Worm (Caenorhabditis elegans) whole organism, L2 larva: ENCODE data around the gene tir-1.

ENCODE experiments used
- C34F6.9 ChIP-seq: fragments of 150-350 bp; optimal IDR thresholded peaks from 2 replicates; lab custom pipeline; 2014; ENCODE audit warnings: missing biosample characterization, missing genetic modification characterization
- R02D3.7 ChIP-seq: fragments of 150-350 bp; optimal IDR thresholded peaks from 2 replicates; lab custom pipeline; 2014; ENCODE audit warnings: missing biosample characterization, missing genetic modification characterization
- Y55F3AM.14 ChIP-seq: fragments of 200-800 bp; sonication (Bioruptor generic); optimal IDR thresholded peaks from 2 replicates; lab custom pipeline; 2018; ENCODE audit warnings: mild to moderate bottlenecking, missing genetic modification characterization, missing compliant biosample characterization
- ZK546.5 ChIP-seq: sonication (generic microtip); optimal IDR thresholded peaks from 2 replicates; lab custom pipeline; 2017; ENCODE audit warnings: missing biosample characterization, missing genetic modification characterization
- alr-1 ChIP-seq: fragments of 150-350 bp; optimal IDR thresholded peaks from 2 replicates; lab custom pipeline; 2014; ENCODE audit warnings: missing biosample characterization, missing genetic modification characterization
- aly-2 ChIP-seq: fragments of 150-350 bp; optimal IDR thresholded peaks from 2 replicates; lab custom pipeline; 2014; ENCODE audit warnings: missing biosample characterization, missing genetic modification characterization
- ama-1 ChIP-seq: fragments of 150-350 bp; optimal IDR thresholded peaks from 2 replicates; lab custom pipeline; 2018; ENCODE audit warnings: inconsistent platforms
- blmp-1 ChIP-seq: sonication (generic microtip); optimal IDR thresholded peaks from 2 replicates; lab custom pipeline; 2017; ENCODE audit warnings: missing genetic modification characterization, mild to moderate bottlenecking, missing compliant biosample characterization, antibody characterized with exemption, moderate library complexity; ENCODE audit not compliant: insufficient read depth
- ceh-16 ChIP-seq: fragments of 150-350 bp; optimal IDR thresholded peaks from 2 replicates; lab custom pipeline; 2014; ENCODE audit warnings: missing biosample characterization, missing genetic modification characterization
- ceh-82 ChIP-seq: fragments of 150-350 bp; optimal IDR thresholded peaks from 2 replicates; lab custom pipeline; 2014; ENCODE audit warnings: missing biosample characterization, missing genetic modification characterization
- crh-2 ChIP-seq: sonication (generic microtip); optimal IDR thresholded peaks from 2 replicates; lab custom pipeline; 2017; ENCODE audit warnings: missing biosample characterization, missing genetic modification characterization
- dmd-4 ChIP-seq: sonication (generic microtip); optimal IDR thresholded peaks from 2 replicates; lab custom pipeline; 2017; ENCODE audit warnings: missing biosample characterization, missing genetic modification characterization
- elt-1 ChIP-seq: fragments of 150-350 bp; optimal IDR thresholded peaks from 2 replicates; lab custom pipeline; 2014; ENCODE audit warnings: missing biosample characterization, missing genetic modification characterization
- fos-1 ChIP-seq: fragments of 150-350 bp; optimal IDR thresholded peaks from 2 replicates; lab custom pipeline; 2014; ENCODE audit warnings: missing biosample characterization, missing genetic modification characterization
- gmeb-1 ChIP-seq: fragments of 150-350 bp; optimal IDR thresholded peaks from 2 replicates; lab custom pipeline; 2014; ENCODE audit warnings: missing biosample characterization, missing genetic modification characterization
- lin-11 ChIP-seq: fragments of 150-350 bp; sonication (generic microtip); optimal IDR thresholded peaks from 2 replicates; lab custom pipeline; 2014; ENCODE audit warnings: missing biosample characterization, missing genetic modification characterization, inconsistent platforms, mixed read lengths
- lin-13 ChIP-seq: fragments of 150-350 bp; optimal IDR thresholded peaks from 2 replicates; lab custom pipeline; 2014; ENCODE audit warnings: missing biosample characterization, missing genetic modification reagents, missing genetic modification characterization
- lin-39 ChIP-seq: fragments of 150-350 bp; optimal IDR thresholded peaks from 2 replicates; lab custom pipeline; 2014; ENCODE audit warnings: missing biosample characterization, missing genetic modification reagents, missing genetic modification characterization
- lsy-2 ChIP-seq, 2 experiments: fragments of 150-350 bp in 1 of 2; sonication (generic microtip) in 1 of 2; optimal IDR thresholded peaks; 2 replicates each; lab custom pipeline; 2014 to 2017; ENCODE audit warnings: missing biosample characterization in 2 of 2, missing genetic modification characterization in 2 of 2
- mab-5 ChIP-seq: fragments of 150-350 bp; optimal IDR thresholded peaks from 2 replicates; lab custom pipeline; 2014; ENCODE audit warnings: missing biosample characterization, missing genetic modification characterization
- mbf-1 ChIP-seq: sonication (generic microtip); optimal IDR thresholded peaks from 2 replicates; lab custom pipeline; 2017; ENCODE audit warnings: missing biosample characterization, missing genetic modification characterization
- mdl-1 ChIP-seq, 2 experiments: fragments of 150-350 bp in 1 of 2; sonication (generic microtip) in 1 of 2; optimal IDR thresholded peaks; 2 replicates each; lab custom pipeline; 2017; ENCODE audit warnings: missing biosample characterization in 2 of 2, missing genetic modification characterization in 2 of 2
- nhr-10 ChIP-seq: sonication (generic microtip); optimal IDR thresholded peaks from 2 replicates; lab custom pipeline; 2017; ENCODE audit warnings: missing biosample characterization, missing genetic modification characterization
- nhr-11 ChIP-seq: fragments of 150-350 bp; optimal IDR thresholded peaks from 2 replicates; lab custom pipeline; 2014; ENCODE audit warnings: missing biosample characterization, missing genetic modification characterization
- nhr-12 ChIP-seq: fragments of 150-350 bp; optimal IDR thresholded peaks from 2 replicates; lab custom pipeline; 2014; ENCODE audit warnings: missing biosample characterization, missing genetic modification characterization
- nhr-129 ChIP-seq: fragments of 150-350 bp; optimal IDR thresholded peaks from 2 replicates; lab custom pipeline; 2014; ENCODE audit warnings: missing biosample characterization, missing genetic modification characterization
- nhr-21 ChIP-seq: fragments of 150-350 bp; optimal IDR thresholded peaks from 2 replicates; lab custom pipeline; 2014; ENCODE audit warnings: missing biosample characterization, missing genetic modification characterization
- nhr-23 ChIP-seq: fragments of 150-350 bp; optimal IDR thresholded peaks from 2 replicates; lab custom pipeline; 2014; ENCODE audit warnings: missing biosample characterization, missing genetic modification reagents, missing genetic modification characterization
- nhr-237 ChIP-seq: fragments of 150-350 bp; optimal IDR thresholded peaks from 2 replicates; lab custom pipeline; 2014; ENCODE audit warnings: missing biosample characterization, missing genetic modification characterization
- nhr-6 ChIP-seq: fragments of 150-350 bp; optimal IDR thresholded peaks from 2 replicates; lab custom pipeline; 2014; ENCODE audit warnings: missing biosample characterization, missing genetic modification characterization
- nhr-77 ChIP-seq: fragments of 150-350 bp; optimal IDR thresholded peaks from 2 replicates; lab custom pipeline; 2014; ENCODE audit warnings: missing biosample characterization, missing genetic modification characterization
- peb-1 ChIP-seq: fragments of 150-350 bp; optimal IDR thresholded peaks from 2 replicates; lab custom pipeline; 2014; ENCODE audit warnings: missing biosample characterization, missing genetic modification characterization
- sem-4 ChIP-seq: fragments of 150-350 bp; optimal IDR thresholded peaks from 2 replicates; lab custom pipeline; 2014; ENCODE audit warnings: missing biosample characterization, missing genetic modification reagents, missing genetic modification characterization
- skn-1 ChIP-seq: sonication (generic microtip); optimal IDR thresholded peaks from 2 replicates; lab custom pipeline; 2017; ENCODE audit warnings: missing biosample characterization, missing genetic modification characterization
- sma-3 ChIP-seq: sonication (generic microtip); optimal IDR thresholded peaks from 2 replicates; lab custom pipeline; 2016; ENCODE audit warnings: missing genetic modification reagents, missing genetic modification characterization, missing compliant biosample characterization
- sma-9 ChIP-seq, 2 experiments: fragments of 150-350 bp in 1 of 2; sonication (generic microtip) in 1 of 2; optimal IDR thresholded peaks; 2 replicates each; lab custom pipeline; 2014 to 2016; ENCODE audit warnings: missing genetic modification characterization in 2 of 2, mild to moderate bottlenecking in 1 of 2, missing biosample characterization in 1 of 2, missing compliant biosample characterization in 1 of 2, missing genetic modification reagents in 1 of 2, moderate library complexity in 1 of 2
- unc-39 ChIP-seq: fragments of 150-350 bp; optimal IDR thresholded peaks from 2 replicates; lab custom pipeline; 2014; ENCODE audit warnings: missing biosample characterization, missing genetic modification characterization
- unc-55 ChIP-seq: fragments of 150-350 bp; sonication (generic microtip); optimal IDR thresholded peaks from 3 replicates; lab custom pipeline; 2014; ENCODE audit warnings: missing biosample characterization, missing genetic modification reagents, missing genetic modification characterization
- unc-62 ChIP-seq: fragments of 150-350 bp; optimal IDR thresholded peaks from 2 replicates; lab custom pipeline; 2014; ENCODE audit warnings: missing biosample characterization, missing genetic modification reagents, missing genetic modification characterization
- zag-1 ChIP-seq: fragments of 150-350 bp; optimal IDR thresholded peaks from 2 replicates; lab custom pipeline; 2014; ENCODE audit warnings: missing biosample characterization, missing genetic modification characterization
- ztf-1 ChIP-seq: fragments of 200-800 bp; sonication (Bioruptor generic); conservative IDR thresholded peaks from 2 replicates; pipeline ENCODE4 v1.3.6; 2022; ENCODE audit warnings: missing genetic modification characterization, missing compliant biosample characterization
- ztf-11 ChIP-seq: sonication (generic microtip); optimal IDR thresholded peaks from 2 replicates; lab custom pipeline; 2017; ENCODE audit warnings: missing biosample characterization, missing genetic modification characterization
- ztf-4 ChIP-seq: fragments of 150-350 bp; optimal IDR thresholded peaks from 2 replicates; lab custom pipeline; 2014; ENCODE audit warnings: missing biosample characterization, missing genetic modification characterization

Gene tir-1

DNA sequence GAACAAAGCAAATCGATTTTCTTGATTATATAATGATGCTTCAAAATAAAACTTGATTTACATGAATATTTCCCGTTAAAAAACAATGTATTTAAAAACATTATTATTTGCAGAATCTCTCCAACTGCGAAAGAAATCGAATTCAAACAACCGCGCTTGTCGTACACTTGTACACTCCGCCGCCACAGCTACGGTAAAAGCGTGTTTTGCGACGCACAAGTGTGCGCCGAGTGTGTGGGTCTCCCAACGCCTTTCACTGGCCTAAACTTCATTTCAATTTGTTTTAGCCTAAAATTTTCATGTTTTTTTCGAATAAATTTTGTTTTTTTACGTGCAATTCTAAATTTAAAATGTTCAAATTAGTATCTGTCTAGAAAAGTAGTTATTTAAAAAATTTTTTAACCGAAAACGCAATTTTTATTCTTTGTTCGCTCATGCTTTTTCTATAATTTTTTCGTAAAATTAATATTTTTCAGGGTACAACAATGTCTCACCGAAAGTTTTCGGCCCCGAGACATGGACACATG lies 34.0 kb downstream of the tir-1 start, which contains the start of gene rpl-3 (continued):
- TF ChIP-seq ceh-82 (tag; lab: Kevin White, UChicago), result peak; percentile 100
- peak; percentile 84 for TF ChIP-seq dmd-4 (tag; lab: Kevin White, UChicago)
- peak; percentile 100 for TF ChIP-seq crh-2
- peak; percentile 99 for TF ChIP-seq unc-62 (GFP tag; lab: Kevin White, UChicago)
- peak; percentile 82 for TF ChIP-seq nhr-23 (tag; lab: Kevin White, UChicago)
- TF ChIP-seq C34F6.9, result peak; percentile 100
- peak; percentile 94 for TF ChIP-seq ama-1 (lab: Kevin White, UChicago)

DNA sequence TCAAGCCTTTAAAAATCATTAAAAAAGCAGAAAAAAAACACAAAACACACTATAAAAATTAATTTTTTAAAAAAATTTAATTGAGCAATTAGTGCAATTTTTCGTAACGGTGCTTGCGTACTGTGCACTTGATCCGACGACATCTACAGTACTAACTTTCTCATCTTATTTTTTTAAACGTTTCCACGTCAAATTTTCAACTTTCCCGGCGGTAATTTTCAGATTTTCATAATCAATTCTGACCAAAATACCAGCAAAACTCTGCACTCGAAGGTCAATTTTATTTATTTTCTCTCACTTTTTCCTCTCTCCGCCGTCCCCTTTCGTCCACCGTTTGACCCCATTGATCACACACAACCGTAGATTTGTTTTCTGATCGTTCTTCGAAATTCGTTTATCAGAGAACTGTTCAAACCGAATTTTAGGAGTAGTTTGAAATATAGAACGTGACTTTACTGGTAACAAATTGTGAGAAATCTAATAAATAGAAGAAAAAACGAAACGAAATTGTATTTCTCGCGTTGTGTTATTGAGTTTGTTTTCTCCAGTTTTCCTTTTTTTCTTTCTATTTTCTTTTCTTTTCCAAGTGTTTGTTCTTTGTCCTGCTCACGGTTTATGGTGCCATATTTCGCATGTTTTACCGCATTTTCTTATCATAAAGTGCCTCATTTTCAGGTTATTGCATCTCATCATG lies 37.5 kb downstream of the tir-1 start, which contains the start of gene acs-19:
Gene acs-19, plus strand, starts transcription at position 676 of the 694 bp plus-strand sequence.
- peak; percentile 38 for TF ChIP-seq sem-4
- no peak for TF ChIP-seq sma-9 (GFP tag; optimal IDR thresholded peaks at IDR 0.05; lab: Kevin White, UChicago)
- no peak for TF ChIP-seq sma-9 (tag; optimal IDR thresholded peaks at IDR 0.05; lab: Kevin White, UChicago)
- peak; percentile 20 for TF ChIP-seq lin-13
- TF ChIP-seq lsy-2 (tag; optimal IDR thresholded peaks at IDR 0.05; lab: Kevin White, UChicago), result peak in 1 of 2 experiments; percentile 35
- peak; percentile 35 for TF ChIP-seq nhr-6
- TF ChIP-seq nhr-23 (tag; lab: Kevin White, UChicago), result no peak
- no peak for TF ChIP-seq blmp-1
- TF ChIP-seq peb-1 (tag; lab: Kevin White, UChicago), result no peak
- peak; percentile 17 for TF ChIP-seq ztf-4 (tag; lab: Kevin White, UChicago)
- peak; percentile 14 for TF ChIP-seq nhr-129 (tag; lab: Kevin White, UChicago)
- no peak for TF ChIP-seq mdl-1 (tag; optimal IDR thresholded peaks at IDR 0.05; lab: Kevin White, UChicago)
- peak; percentile 32 for TF ChIP-seq crh-2
- peak; percentile 25 for TF ChIP-seq Y55F3AM.14 (GFP tag; lab: Kevin White, UChicago)
- TF ChIP-seq elt-1, result no peak
- peak; percentile 29 for TF ChIP-seq C34F6.9
- no peak for TF ChIP-seq nhr-12 (tag; lab: Kevin White, UChicago)

DNA sequence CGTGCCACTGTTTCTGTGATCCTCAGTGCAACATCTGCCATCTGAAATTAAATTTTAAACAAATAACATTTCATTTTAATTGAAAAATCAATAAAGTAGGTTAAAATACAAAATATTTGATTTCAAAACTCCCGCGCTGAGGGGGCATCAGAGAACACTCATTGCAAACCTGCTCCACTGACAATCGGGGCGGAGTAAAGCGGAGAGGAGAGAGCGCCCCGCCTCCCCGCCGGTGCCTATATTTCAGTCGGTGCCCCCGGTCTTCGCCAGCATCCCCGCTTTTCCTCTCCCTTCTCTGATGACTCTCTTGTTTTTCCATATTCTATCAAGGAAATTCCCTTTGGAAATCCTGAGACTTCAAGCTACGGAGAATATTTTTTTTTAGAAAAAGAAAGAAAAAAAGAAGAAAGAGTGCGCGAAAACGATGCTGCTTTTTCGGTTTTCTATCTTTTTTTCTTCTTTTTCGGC lies 38.5 kb downstream of the tir-1 start, which contains the start of gene brc-1:
Gene brc-1, minus strand, starts transcription at position 51 of the 468 bp plus-strand sequence.
- no peak for TF ChIP-seq R02D3.7 (tag; lab: Kevin White, UChicago)
- no peak for TF ChIP-seq elt-1
- TF ChIP-seq ztf-1 (GFP tag; lab: Robert Waterston, UW), result no peak
- no peak for TF ChIP-seq unc-62 (GFP tag; lab: Kevin White, UChicago)
- no peak for TF ChIP-seq nhr-23 (tag; lab: Kevin White, UChicago)
- TF ChIP-seq skn-1 (tag; lab: Kevin White, UChicago), result no peak
- TF ChIP-seq nhr-11, result no peak
- TF ChIP-seq mdl-1 (tag; optimal IDR thresholded peaks at IDR 0.05; lab: Kevin White, UChicago), result peak; percentile 37 to 62
- TF ChIP-seq lin-13, result peak; percentile 95
- TF ChIP-seq unc-55 (GFP tag; lab: Kevin White, UChicago), result peak; percentile 98
- TF ChIP-seq nhr-21 (tag; lab: Kevin White, UChicago), result peak; percentile 74
- TF ChIP-seq unc-39 (tag; lab: Kevin White, UChicago), result peak; percentile 40
- no peak for TF ChIP-seq nhr-12 (tag; lab: Kevin White, UChicago)
- TF ChIP-seq alr-1 (tag; lab: Kevin White, UChicago), result no peak
- peak; percentile 83 for TF ChIP-seq nhr-129 (tag; lab: Kevin White, UChicago)
- TF ChIP-seq ceh-16, result peak; percentile 70
- no peak for TF ChIP-seq nhr-237 (tag; lab: Kevin White, UChicago)
- TF ChIP-seq mbf-1 (tag; lab: Kevin White, UChicago), result no peak
- peak; percentile 93 for TF ChIP-seq ama-1 (lab: Kevin White, UChicago)
- peak; percentile 89 for TF ChIP-seq C34F6.9
- no peak for TF ChIP-seq dmd-4 (tag; lab: Kevin White, UChicago)
- peak; percentile 92 for TF ChIP-seq crh-2
- TF ChIP-seq ceh-82 (tag; lab: Kevin White, UChicago), result peak; percentile 73
- peak; percentile 86 for TF ChIP-seq zag-1 (tag; lab: Kevin White, UChicago)
- no peak for TF ChIP-seq lin-39 (tag; lab: Kevin White, UChicago)
- peak; percentile 85 for TF ChIP-seq mab-5 (tag; lab: Kevin White, UChicago)
- TF ChIP-seq sma-3 (GFP tag; lab: Kevin White, UChicago), result peak; percentile 71
- peak; percentile 32 for TF ChIP-seq nhr-10 (tag; lab: Kevin White, UChicago)
- TF ChIP-seq fos-1 (tag; lab: Kevin White, UChicago), result peak; percentile 82
- peak; percentile 83 to 96 for TF ChIP-seq lsy-2 (tag; optimal IDR thresholded peaks at IDR 0.05; lab: Kevin White, UChicago)
- TF ChIP-seq sem-4, result peak; percentile 74
- TF ChIP-seq ztf-4 (tag; lab: Kevin White, UChicago), result peak; percentile 69
- TF ChIP-seq peb-1 (tag; lab: Kevin White, UChicago), result no peak
- TF ChIP-seq ztf-11 (tag; lab: Kevin White, UChicago), result no peak
- TF ChIP-seq nhr-77 (tag; lab: Kevin White, UChicago), result no peak
- TF ChIP-seq aly-2, result no peak
- peak; percentile 52 for TF ChIP-seq ZK546.5 (tag; lab: Kevin White, UChicago)
- TF ChIP-seq Y55F3AM.14 (GFP tag; lab: Kevin White, UChicago), result peak; percentile 86
- TF ChIP-seq nhr-6, result peak; percentile 50
- peak; percentile 93 for TF ChIP-seq gmeb-1 (tag; lab: Kevin White, UChicago)
- peak; percentile 92 for TF ChIP-seq lin-11 (tag; lab: Kevin White, UChicago)
- peak; percentile 66 for TF ChIP-seq blmp-1
- peak; percentile 82 for TF ChIP-seq sma-9 (GFP tag; optimal IDR thresholded peaks at IDR 0.05; lab: Kevin White, UChicago)
- no peak for TF ChIP-seq sma-9 (tag; optimal IDR thresholded peaks at IDR 0.05; lab: Kevin White, UChicago)
